Fruit fly (Drosophila melanogaster): ENCODE results near the gene Gr64e.

Gr64e gene

dm6 chr3L:4070996-4071379 is 39.0 kb downstream of the Gr64e start (continued):
- TF ChIP-seq pan (optimal IDR thresholded peaks at IDR 0.05): no peak
- peak in 1 of 2 experiments; percentile 81 for TF ChIP-seq pan (GFP tag; optimal IDR thresholded peaks at IDR 0.05 in 1 of 2, IDR thresholded peaks at IDR 0.05 in 1 of 2)
- no peak for TF ChIP-seq Atf3 (GFP tag; optimal IDR thresholded peaks at IDR 0.05)
- no peak for TF ChIP-seq ems (GFP tag; optimal IDR thresholded peaks at IDR 0.05)
- TF ChIP-seq ranshi (GFP tag; IDR thresholded peaks at IDR 0.05): peak; percentile 83
- peak; percentile 57 for TF ChIP-seq CG30431 (GFP tag; optimal IDR thresholded peaks at IDR 0.05)
- peak; percentile 64 for TF ChIP-seq gem (tag; optimal IDR thresholded peaks at IDR 0.05)
- no peak for TF ChIP-seq CG10431 (GFP tag; optimal IDR thresholded peaks at IDR 0.05)
- TF ChIP-seq mam (GFP tag; optimal IDR thresholded peaks at IDR 0.05): no peak
- no peak for TF ChIP-seq pho (GFP tag; optimal IDR thresholded peaks at IDR 0.05)
- no peak for TF ChIP-seq ssp (GFP tag; IDR thresholded peaks at IDR 0.05)
- TF ChIP-seq vfl (GFP tag; optimal IDR thresholded peaks at IDR 0.05): peak; percentile 34
- TF ChIP-seq kah (GFP tag; optimal IDR thresholded peaks at IDR 0.05): no peak
- TF ChIP-seq CG18619 (GFP tag; optimal IDR thresholded peaks at IDR 0.05): no peak
- TF ChIP-seq org-1 (GFP tag; optimal IDR thresholded peaks at IDR 0.05): no peak
- no peak for TF ChIP-seq Hey (tag; optimal IDR thresholded peaks at IDR 0.05)
- peak; percentile 28 for TF ChIP-seq az2 (GFP tag; optimal IDR thresholded peaks at IDR 0.05)
- peak; percentile 68 for TF ChIP-seq Rx (GFP tag; IDR thresholded peaks at IDR 0.05)
- no peak for TF ChIP-seq luna (GFP tag; optimal IDR thresholded peaks at IDR 0.05)
- TF ChIP-seq fd102C (GFP tag; optimal IDR thresholded peaks at IDR 0.05): no peak
- TF ChIP-seq unpg (GFP tag; optimal IDR thresholded peaks at IDR 0.05): peak; percentile 74
- TF ChIP-seq Dip2 (GFP tag; IDR thresholded peaks at IDR 0.05): no peak
- TF ChIP-seq H15 (GFP tag; IDR thresholded peaks at IDR 0.05): peak; percentile 64; the same call in 2 of the 3 replicates
- TF ChIP-seq CG11723 (GFP tag; optimal IDR thresholded peaks at IDR 0.05): no peak
- TF ChIP-seq CG12769 (tag; optimal IDR thresholded peaks at IDR 0.05): peak; percentile 89
- TF ChIP-seq bcd (GFP tag; optimal IDR thresholded peaks at IDR 0.05): peak; percentile 39
- peak; percentile 21 for TF ChIP-seq CG13424 (tag; optimal IDR thresholded peaks at IDR 0.05)
- peak in 1 of 2 experiments; percentile 72 for TF ChIP-seq eve (GFP tag; optimal IDR thresholded peaks at IDR 0.05)
- TF ChIP-seq CG11695 (GFP tag; IDR thresholded peaks at IDR 0.05): peak; percentile 79
- peak; percentile 76; the same call in 1 of the 3 replicates for TF ChIP-seq CG2199 (GFP tag; IDR thresholded peaks at IDR 0.05)
- peak; percentile 30; the same call in 1 of the 2 replicates for TF ChIP-seq Gsc (GFP tag; IDR thresholded peaks at IDR 0.05)
- no peak for TF ChIP-seq Myb (GFP tag; optimal IDR thresholded peaks at IDR 0.05)
- TF ChIP-seq CG12104 (GFP tag; optimal IDR thresholded peaks at IDR 0.05): no peak
- TF ChIP-seq CG18262 (tag; optimal IDR thresholded peaks at IDR 0.05): peak; percentile 22
- TF ChIP-seq HLH4C (GFP tag; IDR thresholded peaks at IDR 0.05; ENCODE audit: partially characterized antibody): no peak
- peak; percentile 36 for TF ChIP-seq HHEX (GFP tag; optimal IDR thresholded peaks at IDR 0.05)
- no peak for TF ChIP-seq CG16815 (GFP tag; optimal IDR thresholded peaks at IDR 0.05)
- peak; percentile 54 for TF ChIP-seq oc (tag; optimal IDR thresholded peaks at IDR 0.05)
- TF ChIP-seq zfh1 (GFP tag; IDR thresholded peaks at IDR 0.05): peak; percentile 87
- TF ChIP-seq psq (GFP tag; optimal IDR thresholded peaks at IDR 0.05): no peak
- no peak for TF ChIP-seq CG12942 (GFP tag; optimal IDR thresholded peaks at IDR 0.05)
- TF ChIP-seq hbn (GFP tag; IDR thresholded peaks at IDR 0.05; ENCODE audit: partially characterized antibody): no peak
- no peak for TF ChIP-seq stwl (tag; optimal IDR thresholded peaks at IDR 0.05)
- TF ChIP-seq crp (GFP tag; optimal IDR thresholded peaks at IDR 0.05): no peak
- TF ChIP-seq CG1233 (GFP tag; optimal IDR thresholded peaks at IDR 0.05): peak; percentile 15
- TF ChIP-seq Hand (GFP tag; optimal IDR thresholded peaks at IDR 0.05): no peak
- TF ChIP-seq Elba2 (GFP tag; optimal IDR thresholded peaks at IDR 0.05): no peak
- no peak for TF ChIP-seq CG6765 (GFP tag; optimal IDR thresholded peaks at IDR 0.05)
- no peak for TF ChIP-seq GATAe (GFP tag; conservative IDR thresholded peaks at IDR 0.05)
- peak; percentile 23 for TF ChIP-seq chn (GFP tag; optimal IDR thresholded peaks at IDR 0.05)
- TF ChIP-seq Dek (tag; optimal IDR thresholded peaks at IDR 0.05): peak; percentile 26
- TF ChIP-seq jigr1 (GFP tag; IDR thresholded peaks at IDR 0.05): peak; percentile 51; the same call in 2 of the 3 replicates

Measured in whole organism, embryonic.